5 worm cellular contexts compared by ENCODE assay signal in genomic region chrIII:12602070-12602469, ce11.
TF ChIP-seq lines count a peak whose summit lies in the region.

No protein-coding gene starts in this region.

TF ChIP-seq in whole organism, L1 larva, 84 proteins besides CTCF, POLR2A, EP300 and RAD21:
- no peak for TF ChIP-seq efl-1 (optimal IDR thresholded peaks at IDR 0.05; lab: Kevin White, UChicago)
- TF ChIP-seq efl-1 (GFP tag; optimal IDR thresholded peaks at IDR 0.05 in 1 of 2; lab: Kevin White, UChicago) = peak in 1 of 2 experiments; percentile 46
- no peak for TF ChIP-seq lin-13 (GFP tag; optimal IDR thresholded peaks at IDR 0.05; lab: Kevin White, UChicago)
- peak; percentile 2 for TF ChIP-seq nhr-47 (tag; optimal IDR thresholded peaks at IDR 0.05; lab: Kevin White, UChicago)
- TF ChIP-seq mdl-1 (tag; optimal IDR thresholded peaks at IDR 0.05; lab: Kevin White, UChicago) = no peak
- TF ChIP-seq Y116A8C.19 (tag; optimal IDR thresholded peaks at IDR 0.05; lab: Kevin White, UChicago; ENCODE audit: borderline replicate concordance) = no peak

TF ChIP-seq in whole organism, L4 larva, 104 proteins besides CTCF, POLR2A, EP300 and RAD21:
- TF ChIP-seq nhr-11 (tag; optimal IDR thresholded peaks at IDR 0.05; lab: Kevin White, UChicago) (no peak), lin-38 (GFP tag; IDR thresholded peaks at IDR 0.05; lab: Robert Waterston, UW) (0 out of 2 replicates have a peak, but pooled peaks have one; percentile 6), set-16 (GFP tag; IDR thresholded peaks at IDR 0.05; lab: Robert Waterston, UW) (peak; percentile 70), aha-1 (tag; lab: Kevin White, UChicago) (peak; percentile 59), nhr-6 (tag; optimal IDR thresholded peaks at IDR 0.05; lab: Kevin White, UChicago) (no peak)

TF ChIP-seq in whole organism, early embryonic, 17 proteins besides CTCF, POLR2A, EP300 and RAD21:
- TF ChIP-seq flt-1 (GFP tag; IDR thresholded peaks at IDR 0.05; lab: Robert Waterston, UW) (0 out of 2 replicates have a peak, but pooled peaks have one; percentile 6), pes-1 (GFP tag; IDR thresholded peaks at IDR 0.05; lab: Robert Waterston, UW) (peak; percentile 24; the same call in 1 of the 2 replicates), B0310.2 (tag; optimal IDR thresholded peaks at IDR 0.05; lab: Kevin White, UChicago) (no peak), ceh-36 (tag; optimal IDR thresholded peaks at IDR 0.05; lab: Kevin White, UChicago) (no peak), scrt-1 (GFP tag; IDR thresholded peaks at IDR 0.05; lab: Robert Waterston, UW) (no peak)

TF ChIP-seq in whole organism, mixed stage, embryonic, 35 proteins besides CTCF, POLR2A, EP300 and RAD21:
- no peak for TF ChIP-seq ham-2 (GFP tag; optimal IDR thresholded peaks at IDR 0.05; lab: Kevin White, UChicago)
- TF ChIP-seq sptf-1 (tag; optimal IDR thresholded peaks at IDR 0.05; lab: Kevin White, UChicago) = peak; percentile 24

TF ChIP-seq in whole organism, young adult, 124 proteins besides CTCF, POLR2A, EP300 and RAD21:
- peak; percentile 19; the same call in 1 of the 2 replicates for TF ChIP-seq madf-6 (GFP tag; IDR thresholded peaks at IDR 0.05; lab: Robert Waterston, UW)
- peak; percentile 37; the same call in 1 of the 2 replicates for TF ChIP-seq egrh-3 (GFP tag; IDR thresholded peaks at IDR 0.05; lab: Robert Waterston, UW)
- peak; percentile 62; the same call in 1 of the 2 replicates for TF ChIP-seq zfh-2 (GFP tag; conservative IDR thresholded peaks at IDR 0.05; lab: Robert Waterston, UW)
- no peak for TF ChIP-seq lin-35 (GFP tag; optimal IDR thresholded peaks at IDR 0.05; lab: Kevin White, UChicago)
